Worm (Caenorhabditis elegans) whole organism, L1 larva: ENCODE measurements around the gene sdz-20.
A peak's percentile ranks its signal among the peaks of the same experiment; 100 is the strongest.

ENCODE experiments used
- C16A3.4 ChIP-seq: fragments of 150-350 bp; optimal IDR thresholded peaks from 2 replicates; lab custom pipeline; 2014; ENCODE audit warnings: missing biosample characterization, missing genetic modification characterization
- Y116A8C.19 ChIP-seq: sonication (generic microtip); optimal IDR thresholded peaks from 2 replicates; lab custom pipeline; 2016; ENCODE audit warnings: missing compliant biosample characterization, missing genetic modification characterization, borderline replicate concordance
- aha-1 ChIP-seq: fragments of 150-350 bp; optimal IDR thresholded peaks from 2 replicates; lab custom pipeline; 2014; ENCODE audit warnings: missing biosample characterization, missing genetic modification characterization
- alr-1 ChIP-seq: fragments of 200-800 bp; sonication (Bioruptor generic); optimal IDR thresholded peaks from 2 replicates; lab custom pipeline; 2018; ENCODE audit warnings: borderline replicate concordance, mild to moderate bottlenecking, missing genetic modification characterization, missing compliant biosample characterization
- aly-2 ChIP-seq: fragments of 150-350 bp; optimal IDR thresholded peaks from 2 replicates; lab custom pipeline; 2014; ENCODE audit warnings: missing biosample characterization, missing genetic modification characterization
- ama-1 ChIP-seq: fragments of 150-350 bp; optimal IDR thresholded peaks from 2 replicates; lab custom pipeline; 2014
- ceh-82 ChIP-seq, 3 experiments: fragments of 150-350 bp in 1 of 3; sonication (generic microtip) in 2 of 3; optimal IDR thresholded peaks; 2 replicates each; lab custom pipeline; 2014 to 2017; ENCODE audit warnings: missing biosample characterization in 3 of 3, missing genetic modification characterization in 3 of 3
- dsc-1 ChIP-seq: sonication (generic microtip); optimal IDR thresholded peaks from 2 replicates; lab custom pipeline; 2016; ENCODE audit warnings: mild to moderate bottlenecking, missing genetic modification characterization, missing compliant biosample characterization
- efl-1 ChIP-seq, 4 experiments: fragments of 150-350 bp; optimal IDR thresholded peaks in 3 of 4; peaks in 1 of 4; 1 replicate in 1 of 4; 2 replicates in 3 of 4; lab custom pipeline; 2014; ENCODE audit warnings: missing biosample characterization in 2 of 4, missing genetic modification characterization in 2 of 4, missing genetic modification reagents in 2 of 4
- elt-2 ChIP-seq: sonication (generic microtip); optimal IDR thresholded peaks from 2 replicates; lab custom pipeline; 2016; ENCODE audit warnings: missing genetic modification characterization, mild to moderate bottlenecking, inconsistent platforms, missing compliant biosample characterization, missing genetic modification reagents
- fkh-4 ChIP-seq: sonication (generic microtip); optimal IDR thresholded peaks from 2 replicates; lab custom pipeline; 2016; ENCODE audit warnings: missing compliant biosample characterization, missing genetic modification characterization, borderline replicate concordance
- fkh-8 ChIP-seq: sonication (generic microtip); optimal IDR thresholded peaks from 2 replicates; lab custom pipeline; 2016; ENCODE audit warnings: mild to moderate bottlenecking, missing genetic modification characterization, missing compliant biosample characterization
- fos-1 ChIP-seq: fragments of 150-350 bp; optimal IDR thresholded peaks from 2 replicates; lab custom pipeline; 2014; ENCODE audit warnings: missing biosample characterization, missing genetic modification characterization
- irx-1 ChIP-seq: sonication (generic microtip); optimal IDR thresholded peaks from 2 replicates; lab custom pipeline; 2016; ENCODE audit warnings: missing genetic modification characterization, missing compliant biosample characterization
- isw-1 ChIP-seq: fragments of 200-800 bp; sonication (Bioruptor generic); IDR thresholded peaks from 2 replicates; pipeline ENCODE4 v1.3.6; 2022; ENCODE audit warnings: missing genetic modification characterization, missing compliant biosample characterization
- lin-13 ChIP-seq: fragments of 150-350 bp; optimal IDR thresholded peaks from 2 replicates; lab custom pipeline; 2014; ENCODE audit warnings: missing biosample characterization, missing genetic modification reagents, missing genetic modification characterization
- lin-14 ChIP-seq: fragments of 200-800 bp; sonication (Bioruptor generic); optimal IDR thresholded peaks from 2 replicates; lab custom pipeline; 2018; ENCODE audit warnings: mild to moderate bottlenecking, missing genetic modification characterization, moderate library complexity, missing compliant biosample characterization
- lin-35 ChIP-seq, 2 experiments: fragments of 150-350 bp; optimal IDR thresholded peaks; 2 replicates each; lab custom pipeline; 2014; ENCODE audit warnings: missing biosample characterization in 2 of 2, missing genetic modification characterization in 2 of 2, missing genetic modification reagents in 2 of 2
- lsy-2 ChIP-seq, 2 experiments: fragments of 150-350 bp; optimal IDR thresholded peaks; 2 replicates each; lab custom pipeline; 2014; ENCODE audit warnings: missing biosample characterization in 2 of 2, missing genetic modification characterization in 2 of 2
- mdl-1 ChIP-seq, 2 experiments: fragments of 150-350 bp; optimal IDR thresholded peaks; 2 replicates each; lab custom pipeline; 2014 to 2017; ENCODE audit warnings: missing biosample characterization in 2 of 2, missing genetic modification characterization in 2 of 2, inconsistent platforms in 1 of 2
- nhr-20 ChIP-seq: sonication (generic microtip); optimal IDR thresholded peaks from 2 replicates; lab custom pipeline; 2016; ENCODE audit warnings: mild to moderate bottlenecking, missing genetic modification characterization, missing compliant biosample characterization
- nhr-47 ChIP-seq: sonication (generic microtip); optimal IDR thresholded peaks from 2 replicates; lab custom pipeline; 2016; ENCODE audit warnings: mild to moderate bottlenecking, missing genetic modification characterization, moderate library complexity, missing compliant biosample characterization
- nhr-71 ChIP-seq: sonication (generic microtip); optimal IDR thresholded peaks from 2 replicates; lab custom pipeline; 2016; ENCODE audit warnings: mild to moderate bottlenecking, missing genetic modification characterization, moderate library complexity, missing compliant biosample characterization
- nhr-76 ChIP-seq: sonication (generic microtip); optimal IDR thresholded peaks from 2 replicates; lab custom pipeline; 2017; ENCODE audit warnings: missing biosample characterization, missing genetic modification characterization
- nhr-85 ChIP-seq: sonication (generic microtip); peaks from one replicate; lab custom pipeline; 2016; ENCODE audit warnings: missing genetic modification characterization, inconsistent platforms, missing compliant biosample characterization
- nhr-90 ChIP-seq: sonication (generic microtip); optimal IDR thresholded peaks from 2 replicates; lab custom pipeline; 2016; ENCODE audit warnings: mild to moderate bottlenecking, missing genetic modification characterization, missing compliant biosample characterization; ENCODE audit not compliant: poor library complexity
- pax-3 ChIP-seq: fragments of 200-800 bp; sonication (Bioruptor generic); optimal IDR thresholded peaks from 2 replicates; lab custom pipeline; 2018; ENCODE audit warnings: mild to moderate bottlenecking, missing genetic modification characterization, moderate library complexity, missing compliant biosample characterization
- pqm-1 ChIP-seq: sonication (generic microtip); optimal IDR thresholded peaks from 3 replicates; lab custom pipeline; 2017; ENCODE audit warnings: missing biosample characterization, missing genetic modification characterization
- skn-1 ChIP-seq: fragments of 150-350 bp; optimal IDR thresholded peaks from 2 replicates; lab custom pipeline; 2014; ENCODE audit warnings: missing biosample characterization, missing genetic modification characterization
- snpc-4 ChIP-seq: fragments of 150-350 bp; optimal IDR thresholded peaks from 2 replicates; lab custom pipeline; 2014; ENCODE audit warnings: missing biosample characterization, missing genetic modification characterization
- snu-23 ChIP-seq: sonication (generic microtip); optimal IDR thresholded peaks from 2 replicates; lab custom pipeline; 2016; ENCODE audit warnings: missing genetic modification characterization, missing compliant biosample characterization
- swsn-7 ChIP-seq: sonication (generic microtip); optimal IDR thresholded peaks from 2 replicates; lab custom pipeline; 2016; ENCODE audit warnings: missing genetic modification characterization, missing compliant biosample characterization
- tlp-1 ChIP-seq: fragments of 150-350 bp; optimal IDR thresholded peaks from 2 replicates; lab custom pipeline; 2014; ENCODE audit warnings: missing biosample characterization, missing genetic modification characterization
- unc-30 ChIP-seq: sonication (generic microtip); optimal IDR thresholded peaks from 2 replicates; lab custom pipeline; 2017; ENCODE audit warnings: missing biosample characterization, missing genetic modification characterization
- unc-62 ChIP-seq: fragments of 150-350 bp; optimal IDR thresholded peaks from 2 replicates; lab custom pipeline; 2014; ENCODE audit warnings: missing biosample characterization, missing genetic modification reagents, missing genetic modification characterization
- unc-86 ChIP-seq: sonication (generic microtip); optimal IDR thresholded peaks from 2 replicates; lab custom pipeline; 2016; ENCODE audit warnings: missing genetic modification characterization, missing compliant biosample characterization
- xbp-1 ChIP-seq: sonication (generic microtip); optimal IDR thresholded peaks from 2 replicates; lab custom pipeline; 2016; ENCODE audit warnings: missing genetic modification characterization, missing compliant biosample characterization

The sdz-20 gene

DNA sequence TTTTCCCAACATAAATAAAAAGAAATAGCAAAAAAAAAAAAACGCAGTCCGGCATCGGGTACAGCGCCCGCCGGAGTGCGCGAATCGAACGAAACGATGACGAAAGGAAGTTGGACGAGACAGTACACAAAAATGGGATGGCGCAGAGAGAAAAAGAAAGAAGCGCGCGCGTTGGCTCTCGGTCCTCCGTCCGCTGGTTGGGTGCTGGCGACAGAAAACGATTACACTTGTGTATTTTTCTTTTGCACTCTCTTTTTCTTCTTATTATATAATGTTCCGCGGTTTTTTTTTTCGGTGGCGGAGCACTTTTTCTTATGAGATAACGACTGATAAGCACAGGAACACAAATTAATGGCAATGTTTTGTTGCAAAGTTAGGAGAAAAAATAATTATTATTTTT, 43.4 kb downstream of the sdz-20 start (continued):
- TF ChIP-seq elt-2 (peak; percentile 70), unc-86 (peak; percentile 33), fkh-8 (tag; lab: Kevin White, UChicago) (peak; percentile 4), lin-13 (GFP tag; lab: Kevin White, UChicago) (no peak), mdl-1 (tag; optimal IDR thresholded peaks at IDR 0.05; lab: Kevin White, UChicago) (peak in 1 of 2 experiments; percentile 44), lin-35 (GFP tag; optimal IDR thresholded peaks at IDR 0.05; lab: Kevin White, UChicago) (peak; percentile 45 to 50), unc-62 (GFP tag; lab: Kevin White, UChicago) (no peak), nhr-85 (tag; lab: Kevin White, UChicago) (peak; percentile 64), nhr-47 (tag; lab: Kevin White, UChicago) (peak; percentile 31), snu-23 (GFP tag; lab: Kevin White, UChicago) (peak; percentile 77), nhr-20 (tag; lab: Kevin White, UChicago) (peak; percentile 39), nhr-90 (tag; lab: Kevin White, UChicago) (peak; percentile 45), pqm-1 (tag; lab: Kevin White, UChicago) (peak; percentile 9), alr-1 (tag; lab: Kevin White, UChicago) (no peak), ama-1 (no peak), fos-1 (tag; lab: Kevin White, UChicago) (no peak), skn-1 (peak; percentile 66), Y116A8C.19 (tag; lab: Kevin White, UChicago) (no peak), swsn-7 (peak; percentile 55), xbp-1 (tag; lab: Kevin White, UChicago) (peak; percentile 52), irx-1 (peak; percentile 13), ceh-82 (tag; optimal IDR thresholded peaks at IDR 0.05; lab: Kevin White, UChicago) (peak in 1 of 3 experiments; percentile 63), unc-30 (tag; lab: Kevin White, UChicago) (no peak), snpc-4 (tag; lab: Kevin White, UChicago) (no peak), tlp-1 (tag; lab: Kevin White, UChicago) (no peak), aha-1 (tag; lab: Kevin White, UChicago) (no peak), lsy-2 (tag; optimal IDR thresholded peaks at IDR 0.05; lab: Kevin White, UChicago) (peak; percentile 38 to 63)

DNA sequence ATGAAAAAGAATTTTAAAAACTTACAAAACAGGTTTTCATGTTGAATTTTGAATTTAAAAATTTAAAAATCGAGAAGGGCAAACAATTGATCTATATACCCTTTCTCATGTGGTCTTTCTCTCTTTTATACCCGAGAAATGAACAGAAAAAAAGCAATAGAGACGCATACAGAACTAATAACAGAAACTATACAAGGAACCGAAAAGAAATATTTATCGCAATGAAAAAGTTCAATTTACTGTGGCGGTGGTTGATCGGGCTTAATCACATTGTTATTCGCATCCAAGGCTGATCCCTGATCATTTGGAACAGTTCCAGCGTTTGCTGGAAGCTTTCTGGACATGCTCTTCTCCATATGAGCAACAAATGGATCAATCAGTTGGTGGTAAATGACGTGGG, 44.4 kb downstream of the sdz-20 start, which contains the start of gene T03F6.10:
Gene T03F6.10, minus strand, starts transcription at position 101 of the 400 bp plus-strand sequence.
- TF ChIP-seq isw-1 (GFP tag; lab: Robert Waterston, UW) (no peak), efl-1 (optimal IDR thresholded peaks at IDR 0.05; lab: Kevin White, UChicago) (no peak), efl-1 (GFP tag; optimal IDR thresholded peaks at IDR 0.05 in 1 of 2; lab: Kevin White, UChicago) (peak in 1 of 2 experiments; percentile 21)

DNA sequence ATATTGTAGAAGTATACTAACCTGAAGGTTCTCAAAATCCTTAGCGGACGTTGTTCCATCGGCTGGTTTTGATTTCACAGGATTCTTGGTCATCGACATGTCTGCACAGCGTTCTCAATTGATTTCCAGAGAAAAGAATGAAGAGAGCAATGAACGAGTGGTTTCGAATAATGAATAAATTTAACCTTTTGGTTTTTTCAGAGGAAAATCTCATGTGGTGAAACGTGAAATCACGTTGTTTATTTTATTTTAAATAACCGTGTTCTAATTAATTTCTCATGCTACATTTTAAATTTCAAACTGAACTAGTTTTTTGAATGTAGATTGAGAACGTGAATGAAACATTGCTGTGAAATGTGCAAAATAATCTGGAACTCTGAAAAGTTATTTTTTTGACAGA, 46.3 kb downstream of the sdz-20 start, which contains the start of gene T03F6.6:
Gene T03F6.6, minus strand, starts transcription at position 101 of the 400 bp plus-strand sequence.
- TF ChIP-seq ama-1 (no peak), aly-2 (tag; lab: Kevin White, UChicago) (no peak), dsc-1 (tag; lab: Kevin White, UChicago) (no peak)
- TF ChIP-seq, all 84 proteins: peak for 0

ce11 chrIII:13380881-13381280, 47.0 kb downstream of the sdz-20 start:
- no peak for TF ChIP-seq C16A3.4
- TF ChIP-seq pax-3 (tag; lab: Kevin White, UChicago) = no peak
- peak; percentile 84 for TF ChIP-seq nhr-85 (tag; lab: Kevin White, UChicago)
- no peak for TF ChIP-seq fkh-4
- peak; percentile 12 for TF ChIP-seq lin-14 (GFP tag; lab: Kevin White, UChicago)
- no peak for TF ChIP-seq lin-35 (GFP tag; optimal IDR thresholded peaks at IDR 0.05; lab: Kevin White, UChicago)
- no peak for TF ChIP-seq nhr-76 (tag; lab: Kevin White, UChicago)
- TF ChIP-seq nhr-71 (tag; lab: Kevin White, UChicago) = peak; percentile 2
- no peak for TF ChIP-seq fos-1 (tag; lab: Kevin White, UChicago)
